Worm (Caenorhabditis elegans) whole organism, L3 larva: ENCODE measurements around the gene srx-98.

Experiments used
- ZK546.5 ChIP-seq: sonication (generic microtip); optimal IDR thresholded peaks from 2 replicates; lab custom pipeline; 2017; ENCODE audit warnings: missing biosample characterization, missing genetic modification characterization
- aly-2 ChIP-seq: fragments of 150-350 bp; optimal IDR thresholded peaks from 2 replicates; lab custom pipeline; 2014; ENCODE audit warnings: missing biosample characterization, missing genetic modification characterization
- ama-1 ChIP-seq: fragments of 150-350 bp; optimal IDR thresholded peaks from 2 replicates; lab custom pipeline; 2018
- ceh-16 ChIP-seq: sonication (generic microtip); optimal IDR thresholded peaks from 2 replicates; lab custom pipeline; 2017; ENCODE audit warnings: missing biosample characterization, missing genetic modification characterization
- ceh-28 ChIP-seq: fragments of 150-350 bp; optimal IDR thresholded peaks from 2 replicates; lab custom pipeline; 2014; ENCODE audit warnings: missing biosample characterization, missing genetic modification reagents, missing genetic modification characterization
- ceh-82 ChIP-seq: fragments of 150-350 bp; optimal IDR thresholded peaks from 2 replicates; lab custom pipeline; 2014; ENCODE audit warnings: missing biosample characterization, missing genetic modification characterization
- ceh-9 ChIP-seq: sonication (generic microtip); optimal IDR thresholded peaks from 2 replicates; lab custom pipeline; 2018; ENCODE audit warnings: missing biosample characterization, missing genetic modification characterization
- daf-12 ChIP-seq: fragments of 150-350 bp; optimal IDR thresholded peaks from 2 replicates; lab custom pipeline; 2014; ENCODE audit warnings: missing biosample characterization, missing genetic modification reagents, missing genetic modification characterization
- egl-27 ChIP-seq: sonication (generic microtip); optimal IDR thresholded peaks from 4 replicates; lab custom pipeline; 2017; ENCODE audit warnings: missing biosample characterization, missing genetic modification reagents, missing genetic modification characterization
- egl-5 ChIP-seq: fragments of 150-350 bp; optimal IDR thresholded peaks from 2 replicates; lab custom pipeline; 2017; ENCODE audit warnings: missing biosample characterization, missing genetic modification reagents, missing genetic modification characterization, inconsistent platforms
- elt-1 ChIP-seq: fragments of 150-350 bp; optimal IDR thresholded peaks from 2 replicates; lab custom pipeline; 2014; ENCODE audit warnings: missing biosample characterization, missing genetic modification characterization
- elt-3 ChIP-seq, 3 experiments: fragments of 150-350 bp in 1 of 3; sonication (generic microtip) in 2 of 3; optimal IDR thresholded peaks; 2 replicates in 2 of 3; 4 replicates in 1 of 3; lab custom pipeline; 2014 to 2017; ENCODE audit warnings: missing biosample characterization in 3 of 3, missing genetic modification characterization in 3 of 3
- eor-1 ChIP-seq, 2 experiments: fragments of 150-350 bp; optimal IDR thresholded peaks; 2 replicates each; lab custom pipeline; 2014 to 2018; ENCODE audit warnings: missing biosample characterization in 2 of 2, missing genetic modification characterization in 2 of 2
- fkh-10 ChIP-seq: sonication (generic microtip); optimal IDR thresholded peaks from 2 replicates; lab custom pipeline; 2017; ENCODE audit warnings: missing biosample characterization, missing genetic modification reagents, missing genetic modification characterization
- fkh-2 ChIP-seq: fragments of 150-350 bp; optimal IDR thresholded peaks from 2 replicates; lab custom pipeline; 2014; ENCODE audit warnings: missing biosample characterization, missing genetic modification reagents, missing genetic modification characterization
- hmg-11 ChIP-seq: sonication (generic microtip); optimal IDR thresholded peaks from 2 replicates; lab custom pipeline; 2016; ENCODE audit warnings: missing genetic modification characterization, missing compliant biosample characterization
- jun-1 ChIP-seq: fragments of 150-350 bp; optimal IDR thresholded peaks from 2 replicates; lab custom pipeline; 2014; ENCODE audit warnings: missing biosample characterization, missing genetic modification reagents, missing genetic modification characterization
- lin-15B ChIP-seq: fragments of 150-350 bp; optimal IDR thresholded peaks from 2 replicates; lab custom pipeline; 2014; ENCODE audit warnings: missing biosample characterization, missing genetic modification characterization
- lin-39 ChIP-seq: fragments of 150-350 bp; optimal IDR thresholded peaks from 2 replicates; lab custom pipeline; 2018; ENCODE audit warnings: missing biosample characterization, missing genetic modification reagents, missing genetic modification characterization
- lsy-12 ChIP-seq: sonication (generic microtip); optimal IDR thresholded peaks from 2 replicates; lab custom pipeline; 2016; ENCODE audit warnings: mild to moderate bottlenecking, missing genetic modification characterization, missing compliant biosample characterization
- mdl-1 ChIP-seq: fragments of 150-350 bp; optimal IDR thresholded peaks from 2 replicates; lab custom pipeline; 2014; ENCODE audit warnings: missing biosample characterization, missing genetic modification characterization
- mml-1 ChIP-seq: fragments of 150-350 bp; sonication (generic microtip); optimal IDR thresholded peaks from 3 replicates; lab custom pipeline; 2014; ENCODE audit warnings: missing biosample characterization, missing genetic modification characterization
- nfya-1 ChIP-seq: sonication (generic microtip); optimal IDR thresholded peaks from 2 replicates; lab custom pipeline; 2017; ENCODE audit warnings: missing genetic modification characterization, mild to moderate bottlenecking, missing compliant biosample characterization, antibody characterized with exemption, moderate library complexity; ENCODE audit not compliant: insufficient read depth
- nhr-11 ChIP-seq: fragments of 150-350 bp; optimal IDR thresholded peaks from 2 replicates; lab custom pipeline; 2014; ENCODE audit warnings: missing biosample characterization, missing genetic modification characterization
- nhr-23 ChIP-seq: fragments of 150-350 bp; optimal IDR thresholded peaks from 2 replicates; lab custom pipeline; 2014; ENCODE audit warnings: missing biosample characterization, missing genetic modification reagents, missing genetic modification characterization
- nhr-237 ChIP-seq: fragments of 150-350 bp; optimal IDR thresholded peaks from 2 replicates; lab custom pipeline; 2014; ENCODE audit warnings: missing biosample characterization, missing genetic modification characterization
- nhr-25 ChIP-seq: sonication (generic microtip); optimal IDR thresholded peaks from 2 replicates; lab custom pipeline; 2017; ENCODE audit warnings: missing biosample characterization, missing genetic modification characterization
- nhr-28 ChIP-seq: fragments of 150-350 bp; optimal IDR thresholded peaks from 2 replicates; lab custom pipeline; 2014; ENCODE audit warnings: missing biosample characterization, missing genetic modification characterization
- nhr-67 ChIP-seq: fragments of 150-350 bp; optimal IDR thresholded peaks from 2 replicates; lab custom pipeline; 2014; ENCODE audit warnings: missing biosample characterization, missing genetic modification characterization
- nhr-76 ChIP-seq: fragments of 150-350 bp; sonication (generic microtip); optimal IDR thresholded peaks from 5 replicates; lab custom pipeline; 2014; ENCODE audit warnings: missing biosample characterization, missing genetic modification characterization
- pha-4 ChIP-seq: fragments of 150-350 bp; optimal IDR thresholded peaks from 2 replicates; lab custom pipeline; 2014; ENCODE audit warnings: missing biosample characterization, missing genetic modification reagents, missing genetic modification characterization
- skn-1 ChIP-seq: fragments of 150-350 bp; optimal IDR thresholded peaks from 2 replicates; lab custom pipeline; 2014; ENCODE audit warnings: missing biosample characterization, missing genetic modification characterization
- snpc-4 ChIP-seq: fragments of 150-350 bp; optimal IDR thresholded peaks from 2 replicates; lab custom pipeline; 2014; ENCODE audit warnings: missing biosample characterization, missing genetic modification characterization
- unc-39 ChIP-seq: sonication (generic microtip); optimal IDR thresholded peaks from 4 replicates; lab custom pipeline; 2017; ENCODE audit warnings: missing biosample characterization, missing genetic modification characterization
- unc-62 ChIP-seq: fragments of 150-350 bp; sonication (generic microtip); optimal IDR thresholded peaks from 4 replicates; lab custom pipeline; 2014; ENCODE audit warnings: missing biosample characterization, missing genetic modification reagents, missing genetic modification characterization
- zag-1 ChIP-seq: fragments of 150-350 bp; optimal IDR thresholded peaks from 2 replicates; lab custom pipeline; 2014; ENCODE audit warnings: missing biosample characterization, missing genetic modification characterization
- ztf-11 ChIP-seq: fragments of 150-350 bp; optimal IDR thresholded peaks from 2 replicates; lab custom pipeline; 2014; ENCODE audit warnings: missing biosample characterization, missing genetic modification characterization
- ztf-4 ChIP-seq: fragments of 150-350 bp; optimal IDR thresholded peaks from 2 replicates; lab custom pipeline; 2014; ENCODE audit warnings: missing biosample characterization, missing genetic modification characterization

Gene srx-98

DNA sequence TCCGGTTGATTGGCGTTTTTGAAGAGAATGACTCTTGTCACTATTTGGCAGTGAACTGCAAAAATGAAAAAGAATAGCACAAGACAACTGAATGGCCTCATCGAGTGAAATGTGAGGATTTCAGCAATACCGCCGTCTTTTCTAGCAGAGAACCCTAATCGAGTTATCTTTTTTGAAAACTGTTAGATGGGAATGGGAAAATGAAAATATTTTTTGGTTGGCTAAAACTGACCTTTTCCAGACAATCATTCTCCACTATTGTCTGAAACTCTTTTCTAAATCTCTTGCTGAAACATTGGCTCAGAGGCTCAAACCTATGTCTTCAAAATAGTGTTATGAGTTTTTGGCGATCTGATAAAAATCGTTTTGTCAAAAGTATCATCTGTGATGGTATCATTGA is 30.7 kb downstream of the srx-98 start, which contains the start of gene M151.10:
Gene M151.10 (minus strand): TSS at position 101 of the 400 bp plus-strand sequence.
- TF ChIP-seq nhr-25 (tag; lab: Kevin White, UChicago) (no peak), lin-15B (tag; lab: Kevin White, UChicago) (no peak), fkh-2 (tag; lab: Kevin White, UChicago) (no peak), nhr-23 (tag; lab: Kevin White, UChicago) (no peak), nhr-28 (tag; lab: Kevin White, UChicago) (no peak), ceh-82 (tag; lab: Kevin White, UChicago) (no peak), nhr-67 (tag; lab: Kevin White, UChicago) (no peak), egl-5 (tag; lab: Kevin White, UChicago) (no peak), jun-1 (tag; lab: Kevin White, UChicago) (no peak), nhr-11 (tag; lab: Kevin White, UChicago) (no peak), nhr-76 (tag; lab: Kevin White, UChicago) (no peak), unc-39 (tag; lab: Kevin White, UChicago) (no peak), snpc-4 (tag; lab: Kevin White, UChicago) (no peak), ceh-16 (tag; lab: Kevin White, UChicago) (no peak), nhr-237 (no peak), pha-4 (no peak), lsy-12 (tag; lab: Kevin White, UChicago) (no peak), daf-12 (no peak)

DNA sequence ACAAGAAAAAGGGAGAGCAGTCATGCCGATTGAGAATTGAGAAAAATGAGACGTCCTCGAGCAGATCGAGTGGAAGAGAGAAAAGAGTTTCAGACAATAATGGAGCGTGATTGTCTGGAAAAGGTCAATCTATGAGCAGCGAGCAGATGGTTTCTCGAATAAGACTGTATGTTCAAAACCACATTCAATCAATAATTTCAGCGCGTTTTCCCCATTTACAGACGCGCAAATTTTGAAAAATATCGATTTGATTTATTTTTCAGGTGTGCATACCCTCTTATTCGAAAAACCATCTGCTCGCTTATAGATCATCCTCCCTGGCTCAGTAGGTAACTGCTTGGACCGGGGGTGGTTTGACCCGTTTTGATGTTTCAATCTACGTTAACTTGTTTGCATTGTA is 31.6 kb downstream of the srx-98 start, which contains the start of gene fbxb-31:
Gene fbxb-31 (minus strand): TSS at position 101 of the 400 bp plus-strand sequence.
- no peak for TF ChIP-seq nhr-23 (tag; lab: Kevin White, UChicago)
- no peak for TF ChIP-seq ZK546.5 (tag; lab: Kevin White, UChicago)
- TF ChIP-seq lsy-12 (tag; lab: Kevin White, UChicago) = no peak
- no peak for TF ChIP-seq pha-4
- no peak for TF ChIP-seq jun-1 (tag; lab: Kevin White, UChicago)
- no peak for TF ChIP-seq ztf-11 (tag; lab: Kevin White, UChicago)
- TF ChIP-seq snpc-4 (tag; lab: Kevin White, UChicago) = no peak
- TF ChIP-seq elt-3 (tag; optimal IDR thresholded peaks at IDR 0.05; lab: Kevin White, UChicago) = no peak
- no peak for TF ChIP-seq ztf-4 (tag; lab: Kevin White, UChicago)
- TF ChIP-seq unc-39 (tag; lab: Kevin White, UChicago) = no peak
- TF ChIP-seq mml-1 = no peak
- no peak for TF ChIP-seq daf-12
- TF ChIP-seq nhr-28 (tag; lab: Kevin White, UChicago) = no peak
- no peak for TF ChIP-seq aly-2
- TF ChIP-seq ceh-16 (tag; lab: Kevin White, UChicago) = no peak
- TF ChIP-seq unc-62 (GFP tag; lab: Kevin White, UChicago) = no peak
- TF ChIP-seq hmg-11 (tag; lab: Kevin White, UChicago) = no peak

DNA sequence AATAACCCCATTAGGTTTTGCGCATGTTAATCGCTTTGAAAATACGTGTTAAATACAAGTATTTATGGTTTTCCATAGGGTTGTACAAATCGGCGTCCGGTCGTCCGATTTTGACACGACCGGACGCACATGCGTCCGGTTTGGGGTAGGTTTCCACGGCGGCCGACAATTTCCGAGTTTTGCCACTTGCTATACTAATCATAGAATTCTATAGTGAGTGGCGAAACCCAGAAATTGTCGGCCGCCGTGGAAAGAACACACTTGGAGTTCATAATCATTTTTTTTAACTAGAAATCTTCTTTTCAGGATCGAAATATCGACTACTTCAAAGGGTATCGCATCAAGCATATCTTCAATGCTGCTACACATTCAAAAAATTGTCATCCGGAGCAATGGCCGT is 36.1 kb downstream of the srx-98 start:
- TF ChIP-seq fkh-2 (tag; lab: Kevin White, UChicago) = no peak
- TF ChIP-seq jun-1 (tag; lab: Kevin White, UChicago) = no peak
- no peak for TF ChIP-seq elt-3 (tag; optimal IDR thresholded peaks at IDR 0.05; lab: Kevin White, UChicago)
- TF ChIP-seq egl-27 (tag; lab: Kevin White, UChicago) = no peak
- TF ChIP-seq zag-1 (tag; lab: Kevin White, UChicago) = no peak
- TF ChIP-seq ceh-28 (tag; lab: Kevin White, UChicago) = no peak
- no peak for TF ChIP-seq snpc-4 (tag; lab: Kevin White, UChicago)
- no peak for TF ChIP-seq ZK546.5 (tag; lab: Kevin White, UChicago)
- TF ChIP-seq egl-5 (tag; lab: Kevin White, UChicago) = no peak
- no peak for TF ChIP-seq ceh-9 (tag; lab: Kevin White, UChicago)
- TF ChIP-seq lin-15B (tag; lab: Kevin White, UChicago) = no peak
- TF ChIP-seq aly-2 = no peak
- no peak for TF ChIP-seq mdl-1
- TF ChIP-seq nfya-1 (tag; lab: Kevin White, UChicago) = no peak
- no peak for TF ChIP-seq fkh-10 (GFP tag; lab: Kevin White, UChicago)
- TF ChIP-seq ceh-82 (tag; lab: Kevin White, UChicago) = no peak
- no peak for TF ChIP-seq lin-39
- no peak for TF ChIP-seq eor-1 (tag; optimal IDR thresholded peaks at IDR 0.05; lab: Kevin White, UChicago)
- no peak for TF ChIP-seq ceh-16 (tag; lab: Kevin White, UChicago)
- TF ChIP-seq, all 47 proteins: peak for 0

DNA sequence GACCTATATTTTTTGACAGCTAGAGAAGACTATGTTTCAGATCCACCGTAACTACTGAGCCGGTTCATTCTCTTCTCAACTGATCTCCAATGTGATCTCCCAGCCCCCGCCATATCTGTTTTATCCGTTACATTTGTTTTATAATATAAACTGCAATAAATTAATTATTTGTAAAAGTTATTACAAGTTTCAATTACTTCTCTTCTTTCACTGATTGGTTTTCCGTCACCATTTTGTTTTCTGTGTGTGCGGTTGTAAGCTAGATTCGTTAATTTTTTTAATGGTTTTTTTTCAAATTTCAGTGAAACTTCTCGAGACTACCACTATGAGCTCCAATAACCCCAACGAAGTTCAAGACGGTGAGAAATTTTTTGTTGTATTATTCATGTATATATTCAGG is 40.0 kb downstream of the srx-98 start, which contains the start of gene M151.2:
Gene M151.2 (plus strand): TSS at position 301 of the 400 bp plus-strand sequence.
- TF ChIP-seq egl-5 (tag; lab: Kevin White, UChicago) = no peak
- TF ChIP-seq elt-1 (tag; lab: Kevin White, UChicago) = no peak
- no peak for TF ChIP-seq skn-1 (tag; lab: Kevin White, UChicago)
- no peak for TF ChIP-seq ama-1
- no peak for TF ChIP-seq elt-3 (tag; optimal IDR thresholded peaks at IDR 0.05; lab: Kevin White, UChicago)
